Fruit fly (Drosophila melanogaster) whole organism, wandering third instar larva: ENCODE results near the gene CG11444.

Experiments
- Abd-B ChIP-seq: fragments of >200 bp; optimal IDR thresholded peaks from 2 replicates; lab custom pipeline; 2017; ENCODE audit warnings: missing biosample characterization, missing genetic modification characterization
- CG32264 ChIP-seq: fragments of 200-800 bp; sonication (Bioruptor generic); optimal IDR thresholded peaks from 2 replicates; lab custom pipeline; 2016; ENCODE audit warnings: missing biosample characterization, missing genetic modification characterization
- CG9705 ChIP-seq: fragments of 200-800 bp; sonication (Bioruptor generic); optimal IDR thresholded peaks from 2 replicates; lab custom pipeline; 2018; ENCODE audit warnings: missing biosample characterization, mild to moderate bottlenecking, missing genetic modification characterization
- CrebA ChIP-seq: fragments of 200-800 bp; sonication (Bioruptor generic); optimal IDR thresholded peaks from 2 replicates; lab custom pipeline; 2016; ENCODE audit warnings: missing biosample characterization, mild to moderate bottlenecking, missing genetic modification characterization, borderline replicate concordance
- Dfd ChIP-seq: fragments of >200 bp; optimal IDR thresholded peaks from 2 replicates; lab custom pipeline; 2017; ENCODE audit warnings: missing biosample characterization, missing genetic modification characterization
- Dif ChIP-seq: fragments of 200-275, 200-300 bp; sonication (Bioruptor generic); optimal IDR thresholded peaks from 2 replicates; lab custom pipeline; 2018; ENCODE audit warnings: missing biosample characterization, missing genetic modification characterization; ENCODE audit not compliant: partially characterized antibody
- GATAd ChIP-seq: sonication (Bioruptor generic); optimal IDR thresholded peaks from 2 replicates; lab custom pipeline; 2016; ENCODE audit warnings: missing biosample characterization, missing genetic modification characterization
- HLH106 ChIP-seq: fragments of 200-800 bp; optimal IDR thresholded peaks from 3 replicates; lab custom pipeline; 2019; ENCODE audit warnings: missing biosample characterization, mild to moderate bottlenecking, missing genetic modification characterization, moderate library complexity
- Hnf4 ChIP-seq: fragments of 200-800 bp; sonication (Bioruptor generic); optimal IDR thresholded peaks from 2 replicates; lab custom pipeline; 2016; ENCODE audit warnings: missing biosample characterization, mild to moderate bottlenecking, missing genetic modification characterization
- Hr78 ChIP-seq: fragments of >200 bp; optimal IDR thresholded peaks from 2 replicates; lab custom pipeline; 2017; ENCODE audit warnings: missing biosample characterization, missing genetic modification characterization
- Hr83 ChIP-seq: fragments of 200-300 bp; sonication (Bioruptor generic); optimal IDR thresholded peaks from 2 replicates; lab custom pipeline; 2016; ENCODE audit warnings: missing biosample characterization, mild to moderate bottlenecking, missing genetic modification characterization, moderate library complexity; ENCODE audit not compliant: poor library complexity, severe bottlenecking
- Mio ChIP-seq: sonication (Bioruptor generic); optimal IDR thresholded peaks from 2 replicates; lab custom pipeline; 2016; ENCODE audit warnings: missing biosample characterization, missing genetic modification characterization
- Myc ChIP-seq: fragments of >200 bp; optimal IDR thresholded peaks from 2 replicates; lab custom pipeline; 2017
- OdsH ChIP-seq: fragments of 200-800 bp; sonication (Bioruptor generic); optimal IDR thresholded peaks from 2 replicates; lab custom pipeline; 2016; ENCODE audit warnings: missing biosample characterization, mild to moderate bottlenecking, missing genetic modification characterization
- Rel ChIP-seq, 2 experiments: fragments of 200-800 bp; sonication (Bioruptor generic) in 1 of 2; optimal IDR thresholded peaks; 2 replicates in 1 of 2; 3 replicates in 1 of 2; lab custom pipeline; 2016 to 2019; ENCODE audit warnings: mild to moderate bottlenecking in 2 of 2, missing biosample characterization in 2 of 2, missing genetic modification characterization in 2 of 2, moderate library complexity in 1 of 2
- Sp1 ChIP-seq: fragments of 200-800 bp; sonication (Bioruptor generic); optimal IDR thresholded peaks from 3 replicates; lab custom pipeline; 2019; ENCODE audit warnings: missing biosample characterization, mild to moderate bottlenecking, missing genetic modification characterization, moderate library complexity
- Vsx2 ChIP-seq: fragments of 200-300, 225-300 bp; sonication (Bioruptor generic); optimal IDR thresholded peaks from 2 replicates; lab custom pipeline; 2018; ENCODE audit warnings: missing biosample characterization, missing genetic modification characterization; ENCODE audit not compliant: partially characterized antibody
- br ChIP-seq: fragments of 200-800 bp; sonication (Bioruptor generic); optimal IDR thresholded peaks from 2 replicates; lab custom pipeline; 2016; ENCODE audit warnings: missing biosample characterization, missing genetic modification characterization
- brk ChIP-seq: fragments of 200-800 bp; sonication (Bioruptor generic); optimal IDR thresholded peaks from 2 replicates; lab custom pipeline; 2016; ENCODE audit warnings: missing biosample characterization, mild to moderate bottlenecking, missing genetic modification characterization
- dl ChIP-seq, 2 experiments: fragments of 175-275, 200-275 bp in 1 of 2; fragments of 200-275 bp in 1 of 2; sonication (Bioruptor generic); optimal IDR thresholded peaks; lab custom pipeline; 2018; ENCODE audit warnings: mild to moderate bottlenecking in 2 of 2, missing biosample characterization in 2 of 2, missing genetic modification characterization in 2 of 2, moderate library complexity in 2 of 2; ENCODE audit not compliant: partially characterized antibody in 2 of 2, insufficient read depth in 1 of 2
- dmrt93B ChIP-seq: fragments of 200-800 bp; sonication (Bioruptor generic); optimal IDR thresholded peaks from 2 replicates; lab custom pipeline; 2018; ENCODE audit warnings: missing biosample characterization, mild to moderate bottlenecking, missing genetic modification characterization
- ey ChIP-seq: fragments of 200-800 bp; sonication (Bioruptor generic); optimal IDR thresholded peaks from 2 replicates; lab custom pipeline; 2016; ENCODE audit warnings: missing biosample characterization, missing genetic modification characterization
- foxo ChIP-seq, 2 experiments: fragments of 200-800 bp; sonication (Bioruptor generic); optimal IDR thresholded peaks; 2 replicates in 1 of 2; 3 replicates in 1 of 2; lab custom pipeline; 2016 to 2017; ENCODE audit warnings: missing biosample characterization in 2 of 2, missing genetic modification characterization in 2 of 2
- fru ChIP-seq: fragments of 200-800 bp; sonication (Bioruptor generic); optimal IDR thresholded peaks from 3 replicates; lab custom pipeline; 2016; ENCODE audit warnings: missing biosample characterization, mild to moderate bottlenecking, missing genetic modification characterization
- h ChIP-seq: fragments of 200-800 bp; sonication (Bioruptor generic); optimal IDR thresholded peaks from 3 replicates; lab custom pipeline; 2016; ENCODE audit warnings: missing biosample characterization, mild to moderate bottlenecking, missing genetic modification characterization
- jim ChIP-seq: fragments of 175-275, 200-325 bp; sonication (Bioruptor generic); optimal IDR thresholded peaks from 2 replicates; lab custom pipeline; 2016; ENCODE audit warnings: missing biosample characterization, mild to moderate bottlenecking, missing genetic modification characterization
- lola ChIP-seq: fragments of >200 bp; optimal IDR thresholded peaks from 2 replicates; lab custom pipeline; 2017; ENCODE audit warnings: missing biosample characterization, missing genetic modification characterization
- pan ChIP-seq: fragments of >200 bp; optimal IDR thresholded peaks from 2 replicates; lab custom pipeline; 2017
- psq ChIP-seq: fragments of 200-800 bp; sonication (Bioruptor generic); optimal IDR thresholded peaks from 3 replicates; lab custom pipeline; 2017; ENCODE audit warnings: missing biosample characterization, mild to moderate bottlenecking, missing genetic modification characterization, moderate library complexity
- rgr ChIP-seq: fragments of 200-800 bp; sonication (Bioruptor generic); optimal IDR thresholded peaks from 3 replicates; lab custom pipeline; 2016; ENCODE audit warnings: missing biosample characterization, mild to moderate bottlenecking, missing genetic modification characterization
- sage ChIP-seq: fragments of 200-800 bp; sonication (Bioruptor generic); optimal IDR thresholded peaks from 2 replicates; lab custom pipeline; 2016; ENCODE audit warnings: missing biosample characterization, mild to moderate bottlenecking, missing genetic modification characterization
- usp ChIP-seq: fragments of >200 bp; optimal IDR thresholded peaks from 2 replicates; lab custom pipeline; 2017; ENCODE audit warnings: missing biosample characterization, missing genetic modification characterization

The CG11444 gene

DNA sequence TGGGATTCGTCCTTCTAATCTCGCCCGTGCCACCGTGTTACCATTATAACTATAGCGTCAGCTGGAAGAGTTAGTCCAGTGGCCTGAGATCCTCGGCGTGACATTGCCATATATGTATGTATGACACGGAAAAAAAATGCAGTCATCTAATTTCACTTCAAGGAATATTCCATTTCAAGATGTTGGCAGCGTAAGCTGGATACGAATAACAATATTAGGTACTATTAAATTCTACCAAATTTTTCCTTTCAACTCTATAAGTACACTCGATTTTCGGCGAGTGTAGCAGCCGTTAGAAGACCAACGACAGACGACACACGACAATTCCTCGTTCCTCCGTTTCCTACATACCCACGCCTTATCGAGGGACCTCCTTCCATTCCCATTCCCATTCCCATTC lies 10.8 kb upstream of the CG11444 start:
- TF ChIP-seq fru (GFP tag; lab: Kevin White, UChicago) (no peak), sage (GFP tag; lab: Kevin White, UChicago) (no peak), CG9705 (no peak), usp (GFP tag; lab: Kevin White, UChicago) (no peak), psq (GFP tag; lab: Kevin White, UChicago) (no peak), pan (lab: Kevin White, UChicago) (no peak), br (GFP tag; lab: Kevin White, UChicago) (no peak), Hr78 (GFP tag; lab: Kevin White, UChicago) (no peak), OdsH (GFP tag; lab: Kevin White, UChicago) (no peak), Myc (lab: Kevin White, UChicago) (no peak), Hnf4 (no peak), dl (GFP tag; optimal IDR thresholded peaks at IDR 0.05; lab: Kevin White, UChicago; ENCODE audit: insufficient read depth in 1 of 2, partially characterized antibody in 2 of 2) (no peak), GATAd (GFP tag; lab: Kevin White, UChicago) (no peak), lola (GFP tag; lab: Kevin White, UChicago) (no peak), Rel (GFP tag; optimal IDR thresholded peaks at IDR 0.05; lab: Kevin White, UChicago) (no peak), Rel (tag; optimal IDR thresholded peaks at IDR 0.05; lab: Kevin White, UChicago) (no peak), Dfd (GFP tag; lab: Kevin White, UChicago) (no peak)

DNA sequence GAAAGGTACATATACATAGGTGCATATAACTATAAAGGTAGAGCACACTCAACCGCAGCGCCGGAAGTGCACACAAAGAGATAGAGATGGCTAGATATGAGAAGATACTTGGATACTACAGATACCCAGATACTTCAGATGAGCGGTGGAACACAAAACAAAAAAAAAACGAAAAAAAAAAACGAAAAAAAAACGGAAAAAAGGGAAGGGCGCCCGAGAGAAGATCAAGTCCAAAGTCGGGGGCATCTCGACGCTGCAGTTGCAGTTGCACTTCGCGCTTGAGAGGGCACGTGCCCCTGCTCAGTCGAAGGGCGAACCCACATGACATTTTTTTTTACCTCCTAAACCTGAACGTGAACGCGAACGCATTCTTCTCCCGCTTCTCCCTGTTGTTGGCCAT lies 9.8 kb upstream of the CG11444 start:
- TF ChIP-seq HLH106 (tag; lab: Kevin White, UChicago): no peak

DNA sequence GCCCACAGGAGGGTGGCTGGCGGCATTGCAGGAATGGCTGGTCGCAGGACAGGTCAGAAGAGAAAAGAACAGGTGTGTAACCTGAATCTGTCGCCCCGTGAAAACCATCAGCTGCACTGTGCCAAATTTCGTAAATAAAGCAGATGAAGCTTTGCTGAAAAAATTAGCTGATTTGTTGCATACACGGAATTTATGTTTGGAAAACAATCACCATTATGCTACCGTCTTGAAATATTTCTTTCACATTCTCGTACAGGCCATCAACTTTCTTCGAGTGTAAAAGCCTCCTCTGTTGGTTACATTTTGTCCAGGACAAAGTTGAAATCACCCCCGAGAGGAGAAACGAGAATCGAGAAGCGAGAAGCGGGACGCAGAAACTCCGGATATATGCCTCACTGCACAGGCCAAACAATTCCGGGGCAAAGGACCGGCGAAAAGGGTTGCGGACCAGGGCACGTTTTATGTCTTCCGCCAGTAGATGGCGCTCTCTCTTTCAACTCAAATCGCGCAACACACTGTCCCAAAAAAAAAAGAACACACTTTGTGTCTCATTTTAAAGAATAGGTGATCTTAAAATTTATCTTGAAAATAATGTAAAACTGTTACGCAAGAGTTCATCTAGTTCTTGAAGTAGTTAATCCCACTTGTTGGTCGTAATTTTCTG lies 6.1 kb upstream of the CG11444 start:
- TF ChIP-seq dmrt93B (GFP tag; lab: Kevin White, UChicago): peak; percentile 4
- peak; percentile 36 for TF ChIP-seq fru (GFP tag; lab: Kevin White, UChicago)
- TF ChIP-seq Hr83: no peak
- no peak for TF ChIP-seq Abd-B (GFP tag; lab: Kevin White, UChicago)
- no peak for TF ChIP-seq brk
- no peak for TF ChIP-seq GATAd (GFP tag; lab: Kevin White, UChicago)
- peak; percentile 19 for TF ChIP-seq ey (GFP tag; lab: Kevin White, UChicago)
- no peak for TF ChIP-seq Mio (GFP tag; lab: Kevin White, UChicago)
- TF ChIP-seq CrebA: no peak
- peak; percentile 9 for TF ChIP-seq Sp1 (GFP tag; lab: Kevin White, UChicago)
- TF ChIP-seq psq (GFP tag; lab: Kevin White, UChicago): peak; percentile 18
- no peak for TF ChIP-seq lola (GFP tag; lab: Kevin White, UChicago)
- peak; percentile 48 for TF ChIP-seq h (GFP tag; lab: Kevin White, UChicago)
- no peak for TF ChIP-seq Dif (GFP tag; lab: Kevin White, UChicago)
- TF ChIP-seq HLH106 (tag; lab: Kevin White, UChicago): peak; percentile 49
- no peak for TF ChIP-seq jim (GFP tag; lab: Kevin White, UChicago)
- peak in 1 of 2 experiments; percentile 35 for TF ChIP-seq foxo (GFP tag; optimal IDR thresholded peaks at IDR 0.05; lab: Kevin White, UChicago)
- no peak for TF ChIP-seq Hr78 (GFP tag; lab: Kevin White, UChicago)
- peak; percentile 31 for TF ChIP-seq rgr (GFP tag; lab: Kevin White, UChicago)
- no peak for TF ChIP-seq br (GFP tag; lab: Kevin White, UChicago)
- no peak for TF ChIP-seq CG9705
- TF ChIP-seq Rel (GFP tag; optimal IDR thresholded peaks at IDR 0.05; lab: Kevin White, UChicago): no peak
- TF ChIP-seq Rel (tag; optimal IDR thresholded peaks at IDR 0.05; lab: Kevin White, UChicago): no peak

DNA sequence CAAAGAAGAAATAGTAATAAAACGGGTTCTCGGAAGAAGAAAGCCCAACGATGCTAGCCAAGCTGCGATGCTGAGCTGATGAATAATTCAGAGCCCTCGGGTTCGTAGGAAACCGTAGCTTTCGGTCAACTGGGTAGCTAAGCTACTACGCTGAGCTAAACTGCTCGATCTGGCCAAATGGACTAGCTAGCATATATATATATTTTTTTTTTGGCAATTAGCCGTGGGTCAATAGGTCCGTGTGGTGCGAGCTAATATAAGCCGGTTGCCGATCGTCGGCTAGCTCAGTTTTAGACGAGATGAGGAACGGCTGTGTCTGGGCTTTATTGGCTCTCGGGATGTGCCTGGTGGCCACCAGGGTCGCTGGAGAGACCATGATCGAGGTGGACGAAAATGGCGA lies 3.6 kb upstream of the CG11444 start, which contains the start of gene CG3546:
CG3546 (plus strand) TSS at position 301 of the 400 bp plus-strand sequence.
- TF ChIP-seq Vsx2 (no peak), dmrt93B (GFP tag; lab: Kevin White, UChicago) (no peak), CG32264 (GFP tag; lab: Kevin White, UChicago) (no peak), Sp1 (GFP tag; lab: Kevin White, UChicago) (no peak), fru (GFP tag; lab: Kevin White, UChicago) (no peak), HLH106 (tag; lab: Kevin White, UChicago) (no peak), Myc (lab: Kevin White, UChicago) (no peak), dl (GFP tag; optimal IDR thresholded peaks at IDR 0.05; lab: Kevin White, UChicago; ENCODE audit: insufficient read depth in 1 of 2, partially characterized antibody in 2 of 2) (no peak)
